Fruit fly (Drosophila melanogaster): ENCODE data around the gene Targ3.

DNA sequence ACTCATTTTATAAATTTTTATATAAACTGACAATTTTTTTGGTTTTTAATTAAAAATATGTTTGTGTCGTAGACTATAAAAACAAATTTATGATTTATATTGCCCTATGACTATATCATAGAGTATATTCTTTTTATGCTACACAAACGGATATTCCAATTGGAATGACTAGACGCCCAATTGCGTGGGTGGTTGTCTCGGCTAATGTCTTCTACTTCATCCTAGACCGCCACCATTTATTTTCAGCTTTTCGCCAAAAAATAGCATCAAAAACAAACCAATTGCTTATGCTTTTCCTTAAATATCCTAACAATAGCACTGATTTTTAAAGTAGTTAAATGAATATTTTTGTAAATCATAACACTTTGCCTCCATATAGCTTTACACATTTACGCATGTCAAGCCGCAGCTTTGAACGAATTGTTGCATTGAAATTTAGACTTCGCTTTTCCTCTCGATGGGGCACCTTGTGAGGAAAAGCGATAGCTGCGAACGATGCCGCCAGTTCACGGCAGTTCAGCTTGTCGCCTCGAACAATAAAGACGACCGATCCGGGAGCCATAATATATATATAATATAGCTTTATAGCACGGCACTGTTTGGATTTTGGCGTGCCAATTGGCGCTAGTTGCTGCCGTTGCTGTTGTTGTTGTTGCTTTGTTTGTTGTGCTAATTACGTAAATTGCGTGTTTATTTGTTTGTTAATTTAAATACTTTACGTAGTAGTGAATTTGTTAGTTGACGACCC is 5.6 kb downstream of the Targ3 start:
- TF ChIP-seq CG8478 (optimal IDR thresholded peaks at IDR 0.05) (no peak), CTCF (optimal IDR thresholded peaks at IDR 0.05) (peak in 1 of 2 experiments; percentile 24)

Data from S2 (cell line).